Fruit fly (Drosophila melanogaster): Measurements from ENCODE around the gene CG10333.

The CG10333 gene

DNA sequence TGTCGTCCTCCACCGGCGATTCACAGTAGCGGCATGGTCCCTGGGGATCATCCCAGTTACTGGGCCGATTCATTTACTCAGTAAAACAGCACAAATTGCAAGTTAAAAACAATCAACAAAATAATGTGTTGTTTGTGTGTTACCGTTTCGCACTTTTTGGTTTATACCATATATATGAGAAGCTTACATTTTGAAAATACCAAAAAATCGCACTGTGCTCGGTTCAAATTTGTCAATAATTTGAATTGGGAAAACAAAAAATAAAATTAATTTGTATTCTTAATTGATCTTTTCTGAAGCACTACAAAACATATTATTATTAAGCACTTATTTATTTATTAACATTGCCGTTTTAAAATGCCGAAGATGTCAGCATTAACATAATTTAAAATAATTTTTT is 5.5 kb downstream of the CG10333 start, which contains the start of gene Atac2:
Atac2 (minus strand) TSS at position 144 of the 400 bp plus-strand sequence.
- TF ChIP-seq fd96Ca (GFP tag; IDR thresholded peaks at IDR 0.05) = no peak
- TF ChIP-seq CG10348 (GFP tag; IDR thresholded peaks at IDR 0.05) = no peak
- no peak for TF ChIP-seq EcR (GFP tag; optimal IDR thresholded peaks at IDR 0.05)
- TF ChIP-seq rn (GFP tag; IDR thresholded peaks at IDR 0.05) = no peak
- no peak for TF ChIP-seq CG8301 (tag; optimal IDR thresholded peaks at IDR 0.05)
- TF ChIP-seq CG8159 (tag; optimal IDR thresholded peaks at IDR 0.05) = no peak
- TF ChIP-seq CG15710 (tag; optimal IDR thresholded peaks at IDR 0.05) = no peak

DNA sequence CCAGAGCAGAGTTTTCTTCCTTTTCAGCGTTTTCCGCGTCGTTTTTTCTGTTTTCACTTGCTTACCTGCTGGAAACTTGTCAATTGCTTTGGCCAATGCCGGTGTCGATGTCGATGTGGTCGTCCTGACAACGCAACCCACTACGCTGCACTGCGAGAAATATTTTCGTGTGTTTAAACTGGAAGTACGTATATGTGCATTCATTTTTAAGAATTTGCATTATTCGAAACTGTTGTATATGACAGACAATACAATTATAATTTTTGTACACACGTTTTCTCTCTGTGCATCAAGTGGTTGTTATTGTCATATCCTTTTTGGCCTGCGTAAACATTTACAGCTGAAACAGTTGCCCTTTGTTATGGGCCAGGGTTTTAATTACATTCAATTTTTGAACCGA is 9.4 kb downstream of the CG10333 start, which contains the start of gene IFT46:
IFT46 (minus strand) TSS at position 88 of the 400 bp plus-strand sequence.
- TF ChIP-seq CG10348 (GFP tag; IDR thresholded peaks at IDR 0.05) = no peak
- peak; percentile 23 for TF ChIP-seq CG17806 (tag; optimal IDR thresholded peaks at IDR 0.05)

DNA sequence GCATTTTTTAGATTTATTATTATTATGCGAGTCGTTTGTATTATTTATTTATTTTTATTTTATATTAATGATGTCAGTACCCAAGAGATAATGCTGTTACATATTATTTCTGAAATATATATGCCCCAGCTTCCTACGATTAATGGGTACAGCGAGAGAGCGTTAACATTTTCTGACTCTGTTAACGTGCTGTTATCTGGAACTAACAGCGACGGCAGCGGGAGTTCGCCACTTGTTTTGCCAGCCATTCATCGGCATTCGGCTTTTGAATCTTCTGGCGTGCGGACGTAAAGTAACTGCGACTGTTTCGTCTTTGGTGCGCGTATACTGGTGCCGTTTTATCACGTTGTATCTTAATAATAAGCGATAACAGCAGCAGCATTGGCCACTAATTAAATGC is 10.4 kb downstream of the CG10333 start, which contains the start of gene MESR3:
MESR3 (plus strand) TSS at position 254 of the 400 bp plus-strand sequence.
- TF ChIP-seq D1 (tag; optimal IDR thresholded peaks at IDR 0.05) = peak; percentile 83
- peak; percentile 86 for TF ChIP-seq Ets98B (GFP tag; IDR thresholded peaks at IDR 0.05)
- TF ChIP-seq CG12605 (GFP tag; IDR thresholded peaks at IDR 0.05) = peak; percentile 72
- TF ChIP-seq CG8159 (tag; optimal IDR thresholded peaks at IDR 0.05) = peak; percentile 78
- TF ChIP-seq CG14655 (GFP tag; optimal IDR thresholded peaks at IDR 0.05) = no peak
- peak; percentile 53 for TF ChIP-seq CG9948 (tag; optimal IDR thresholded peaks at IDR 0.05)
- TF ChIP-seq Pif1A (GFP tag; optimal IDR thresholded peaks at IDR 0.05) = no peak
- no peak for TF ChIP-seq CG10348 (GFP tag; IDR thresholded peaks at IDR 0.05)
- TF ChIP-seq CG15710 (tag; optimal IDR thresholded peaks at IDR 0.05) = peak; percentile 29
- TF ChIP-seq CG13204 (GFP tag; optimal IDR thresholded peaks at IDR 0.05) = no peak
- TF ChIP-seq fd96Ca (GFP tag; IDR thresholded peaks at IDR 0.05) = peak; percentile 63; the same call in 2 of the 3 replicates
- no peak for TF ChIP-seq EcR (GFP tag; optimal IDR thresholded peaks at IDR 0.05)
- no peak for TF ChIP-seq gl (tag; optimal IDR thresholded peaks at IDR 0.05)
- TF ChIP-seq CG8301 (tag; optimal IDR thresholded peaks at IDR 0.05) = peak; percentile 71
- peak; percentile 35 for TF ChIP-seq CG34367 (tag; optimal IDR thresholded peaks at IDR 0.05)
- TF ChIP-seq Snoo (tag; optimal IDR thresholded peaks at IDR 0.05) = peak; percentile 64
- peak; percentile 72 for TF ChIP-seq CG4496 (GFP tag; IDR thresholded peaks at IDR 0.05)
- TF ChIP-seq Pif1B (GFP tag; optimal IDR thresholded peaks at IDR 0.05) = no peak
- TF ChIP-seq CG17806 (tag; optimal IDR thresholded peaks at IDR 0.05) = peak; percentile 80
- TF ChIP-seq rn (GFP tag; IDR thresholded peaks at IDR 0.05) = 0 out of 2 replicates have a peak, but pooled peaks have one; percentile 10
- TF ChIP-seq CG32121 (GFP tag; IDR thresholded peaks at IDR 0.05) = peak; percentile 82

DNA sequence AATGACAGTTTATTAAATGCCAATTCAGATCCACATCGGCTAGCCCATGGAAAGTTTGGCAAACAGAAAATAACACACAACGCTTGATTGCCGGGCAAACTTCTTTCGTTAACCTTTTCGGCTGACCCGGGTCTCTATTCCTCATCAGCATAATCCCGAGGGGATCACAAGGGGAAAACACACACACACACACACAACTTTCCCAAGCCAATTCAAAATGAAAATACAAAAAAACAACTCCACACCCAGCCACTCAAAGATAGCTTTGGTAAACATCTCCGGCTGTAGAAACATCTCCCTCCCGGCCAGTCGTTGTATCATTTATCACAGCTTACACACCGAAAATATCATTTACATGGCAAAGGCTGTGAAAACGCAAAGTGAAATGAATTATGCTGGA is 13.5 kb downstream of the CG10333 start:
- TF ChIP-seq Ets98B (GFP tag; IDR thresholded peaks at IDR 0.05) (no peak), Pif1A (GFP tag; optimal IDR thresholded peaks at IDR 0.05) (no peak), CG8159 (tag; optimal IDR thresholded peaks at IDR 0.05) (no peak), CG10348 (GFP tag; IDR thresholded peaks at IDR 0.05) (no peak), CG4496 (GFP tag; IDR thresholded peaks at IDR 0.05) (no peak), EcR (GFP tag; optimal IDR thresholded peaks at IDR 0.05) (no peak), gl (tag; optimal IDR thresholded peaks at IDR 0.05) (no peak), CG15710 (tag; optimal IDR thresholded peaks at IDR 0.05) (no peak), CG14655 (GFP tag; optimal IDR thresholded peaks at IDR 0.05) (no peak), fd96Ca (GFP tag; IDR thresholded peaks at IDR 0.05) (no peak), Pif1B (GFP tag; optimal IDR thresholded peaks at IDR 0.05) (no peak), CG9948 (tag; optimal IDR thresholded peaks at IDR 0.05) (no peak), CG12605 (GFP tag; IDR thresholded peaks at IDR 0.05) (no peak), rn (GFP tag; IDR thresholded peaks at IDR 0.05) (no peak), CG8301 (tag; optimal IDR thresholded peaks at IDR 0.05) (no peak), CG17806 (tag; optimal IDR thresholded peaks at IDR 0.05) (no peak), CG13204 (GFP tag; optimal IDR thresholded peaks at IDR 0.05) (no peak), CG34367 (tag; optimal IDR thresholded peaks at IDR 0.05) (no peak), CG32121 (GFP tag; IDR thresholded peaks at IDR 0.05) (no peak), D1 (tag; optimal IDR thresholded peaks at IDR 0.05) (no peak)

DNA sequence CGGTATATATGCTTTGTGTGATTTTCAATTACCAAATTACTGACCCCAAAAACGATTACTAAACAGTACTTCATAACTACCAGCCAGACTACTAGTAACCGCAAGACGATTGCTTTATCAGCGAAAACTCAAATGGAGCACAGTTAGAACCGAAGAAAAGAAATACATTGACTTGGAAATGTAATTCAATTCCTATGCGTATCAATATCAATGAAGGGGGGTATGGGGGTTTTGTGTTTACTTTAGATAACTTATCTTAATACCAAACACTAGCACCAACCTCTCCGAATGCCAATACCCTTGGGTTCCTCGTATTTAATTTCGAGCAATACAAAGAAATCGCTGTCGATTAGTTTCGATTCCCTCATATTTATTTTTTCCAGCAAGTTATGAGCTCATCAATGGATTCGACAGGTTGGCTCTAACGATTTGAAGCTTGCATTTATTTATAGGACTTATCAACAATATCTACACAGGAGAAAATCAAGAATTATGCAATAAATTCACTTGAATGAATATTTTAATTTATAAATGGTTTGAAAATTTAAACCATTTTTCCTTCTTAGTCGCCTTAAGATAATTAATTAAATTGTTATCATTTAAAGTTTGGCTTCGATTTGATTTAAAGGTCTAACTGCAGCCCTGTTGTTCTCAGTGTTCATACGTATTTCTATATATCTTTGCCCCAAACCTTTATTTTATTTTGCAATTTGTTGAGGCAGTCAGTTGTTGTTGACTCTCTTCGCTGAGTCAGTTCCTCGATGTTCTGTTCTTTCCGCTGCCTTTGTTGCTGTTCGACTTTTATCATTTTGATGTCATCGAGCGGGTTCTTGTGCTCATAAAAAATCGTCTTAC is 15.0 kb downstream of the CG10333 start:
- peak; percentile 62 for TF ChIP-seq EcR (GFP tag; optimal IDR thresholded peaks at IDR 0.05)
- TF ChIP-seq CG15710 (tag; optimal IDR thresholded peaks at IDR 0.05) = peak; percentile 73
- peak; percentile 89 for TF ChIP-seq CG8159 (tag; optimal IDR thresholded peaks at IDR 0.05)
- peak; percentile 68 for TF ChIP-seq Snoo (tag; optimal IDR thresholded peaks at IDR 0.05)
- peak; percentile 64 for TF ChIP-seq CG8301 (tag; optimal IDR thresholded peaks at IDR 0.05)
- peak; percentile 66 for TF ChIP-seq CG9948 (tag; optimal IDR thresholded peaks at IDR 0.05)
- TF ChIP-seq CG14655 (GFP tag; optimal IDR thresholded peaks at IDR 0.05) = peak; percentile 64
- TF ChIP-seq D1 (tag; optimal IDR thresholded peaks at IDR 0.05) = peak; percentile 73
- TF ChIP-seq Ets98B (GFP tag; IDR thresholded peaks at IDR 0.05) = peak; percentile 43
- peak; percentile 44 for TF ChIP-seq CG34367 (tag; optimal IDR thresholded peaks at IDR 0.05)
- peak; percentile 68 for TF ChIP-seq Pif1A (GFP tag; optimal IDR thresholded peaks at IDR 0.05)
- TF ChIP-seq CG17806 (tag; optimal IDR thresholded peaks at IDR 0.05) = peak; percentile 83
- TF ChIP-seq Pif1B (GFP tag; optimal IDR thresholded peaks at IDR 0.05) = peak; percentile 77
- TF ChIP-seq rn (GFP tag; IDR thresholded peaks at IDR 0.05) = peak; percentile 19; the same call in 1 of the 2 replicates
- peak; percentile 35; the same call in 1 of the 2 replicates for TF ChIP-seq CG12605 (GFP tag; IDR thresholded peaks at IDR 0.05)
- peak; percentile 65 for TF ChIP-seq CG32121 (GFP tag; IDR thresholded peaks at IDR 0.05)
- TF ChIP-seq CG4496 (GFP tag; IDR thresholded peaks at IDR 0.05) = peak; percentile 66; the same call in 1 of the 3 replicates
- no peak for TF ChIP-seq CG13204 (GFP tag; optimal IDR thresholded peaks at IDR 0.05)
- TF ChIP-seq gl (tag; optimal IDR thresholded peaks at IDR 0.05) = peak; percentile 39
- TF ChIP-seq CG10348 (GFP tag; IDR thresholded peaks at IDR 0.05) = no peak
- no peak for TF ChIP-seq fd96Ca (GFP tag; IDR thresholded peaks at IDR 0.05)

All from whole organism, pupa.